Worm (Caenorhabditis elegans): Measurements from ENCODE around the gene epg-7.

ce11 chrX:7334302-7334724 is at the start of gene epg-7:
- no peak for TF ChIP-seq ama-1 (optimal IDR thresholded peaks at IDR 0.05)
- TF ChIP-seq flt-1 (GFP tag; IDR thresholded peaks at IDR 0.05) = no peak

All from whole organism, early embryonic.